Fruit fly (Drosophila melanogaster): Measurements from ENCODE around the gene stx.
"Not testable (repeated sequence)": the region's sequence is repeated elsewhere in the genome, so short reads cannot be mapped to it uniquely, and the experiment has no call there.

Gene stx

DNA sequence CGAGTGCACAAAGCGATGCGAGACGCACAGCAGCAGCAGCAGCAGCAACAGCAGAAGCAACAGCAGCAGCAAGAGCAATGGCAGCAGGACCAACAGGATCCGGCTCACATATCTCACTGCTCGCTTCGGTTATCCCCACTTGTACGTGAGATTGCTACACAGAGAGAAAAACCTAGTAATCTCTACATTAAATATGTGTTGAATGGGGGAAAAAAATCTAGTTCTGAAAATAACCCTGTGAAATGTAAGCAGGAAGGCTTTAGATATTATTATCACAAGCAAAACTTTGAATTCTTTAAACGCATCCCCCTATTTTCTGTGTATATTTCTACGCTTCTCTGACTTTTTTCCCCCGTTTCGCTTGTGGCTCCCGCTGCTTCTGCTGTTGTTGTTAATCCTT lies 47.0 kb downstream of the stx start:
- TF ChIP-seq Myc (optimal IDR thresholded peaks at IDR 0.05) (no peak), CrebA (GFP tag; optimal IDR thresholded peaks at IDR 0.05; ENCODE audit: borderline replicate concordance) (no peak), foxo (GFP tag; optimal IDR thresholded peaks at IDR 0.05) (peak in 1 of 2 experiments; percentile 0), sv (GFP tag; optimal IDR thresholded peaks at IDR 0.05) (no peak), br (GFP tag; optimal IDR thresholded peaks at IDR 0.05) (no peak), CG32264 (GFP tag; optimal IDR thresholded peaks at IDR 0.05) (no peak), Dif (GFP tag; optimal IDR thresholded peaks at IDR 0.05; ENCODE audit: partially characterized antibody) (no peak), Dfd (GFP tag; optimal IDR thresholded peaks at IDR 0.05) (peak; percentile 14), CG9705 (GFP tag; optimal IDR thresholded peaks at IDR 0.05) (no peak), HLH106 (tag; optimal IDR thresholded peaks at IDR 0.05) (peak; percentile 7), sage (GFP tag; optimal IDR thresholded peaks at IDR 0.05) (no peak)

DNA sequence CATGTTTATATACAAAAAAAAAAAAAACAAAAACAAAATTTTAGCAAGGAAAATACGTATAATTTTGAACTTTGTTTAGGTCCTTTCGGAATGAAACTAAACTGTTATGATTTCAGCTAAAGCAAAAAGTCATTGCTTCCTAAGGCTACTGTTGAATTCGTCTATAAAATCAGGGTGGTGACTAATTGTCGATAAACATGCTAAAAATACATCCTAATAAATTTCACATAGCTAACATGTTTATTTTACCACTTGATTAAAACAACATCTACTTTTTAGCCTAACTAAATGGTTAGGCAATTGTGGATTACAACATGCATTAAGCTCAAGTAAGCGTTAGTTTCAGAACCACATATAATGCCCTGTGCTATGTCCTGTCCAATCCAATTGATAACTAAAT lies 71.4 kb downstream of the stx start, which contains the start of gene CG12637:
CG12637 (minus strand) TSS at position 101 of the 400 bp plus-strand sequence.
- TF ChIP-seq CG9705 (GFP tag; optimal IDR thresholded peaks at IDR 0.05): no peak
- no peak for TF ChIP-seq h (GFP tag; optimal IDR thresholded peaks at IDR 0.05)
- no peak for TF ChIP-seq dmrt93B (GFP tag; optimal IDR thresholded peaks at IDR 0.05)
- TF ChIP-seq Jra (GFP tag; optimal IDR thresholded peaks at IDR 0.05): no peak
- TF ChIP-seq Mio (GFP tag; optimal IDR thresholded peaks at IDR 0.05): no peak
- no peak for TF ChIP-seq sv (GFP tag; optimal IDR thresholded peaks at IDR 0.05)
- no peak for TF ChIP-seq Dfd (GFP tag; optimal IDR thresholded peaks at IDR 0.05)
- no peak for TF ChIP-seq br (GFP tag; optimal IDR thresholded peaks at IDR 0.05)
- no peak for TF ChIP-seq GATAd (GFP tag; optimal IDR thresholded peaks at IDR 0.05)
- TF ChIP-seq HLH106 (tag; optimal IDR thresholded peaks at IDR 0.05): no peak
- no peak for TF ChIP-seq jim (GFP tag; optimal IDR thresholded peaks at IDR 0.05)
- no peak for TF ChIP-seq lola (GFP tag; optimal IDR thresholded peaks at IDR 0.05)
- TF ChIP-seq fru (GFP tag; optimal IDR thresholded peaks at IDR 0.05): no peak
- TF ChIP-seq dl (GFP tag; optimal IDR thresholded peaks at IDR 0.05; ENCODE audit: insufficient read depth in 1 of 2, partially characterized antibody in 2 of 2): no peak

DNA sequence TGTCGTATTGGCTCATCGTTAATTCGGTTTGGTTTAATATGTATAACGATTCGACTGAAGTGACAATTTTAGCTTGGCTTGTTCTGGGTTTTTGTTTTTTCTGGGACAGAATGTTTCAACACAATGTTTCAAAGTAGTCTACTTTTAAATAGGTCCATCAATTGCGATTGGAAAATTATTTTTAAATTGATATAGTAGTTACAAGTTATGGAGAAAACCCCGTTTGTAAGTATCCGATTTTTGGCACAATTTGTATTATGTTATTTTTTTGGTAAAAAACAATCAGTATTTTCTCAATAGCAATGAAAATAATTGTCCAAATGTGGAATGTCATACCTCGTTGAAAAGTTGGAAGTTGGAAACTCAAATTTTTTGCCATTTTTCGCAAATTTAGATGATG lies 83.0 kb downstream of the stx start, which contains the start of gene Rab9E:
Rab9E (minus strand) TSS at position 101 of the 400 bp plus-strand sequence.
- not testable (repeated sequence) for TF ChIP-seq dmrt93B (GFP tag; optimal IDR thresholded peaks at IDR 0.05); Dif (GFP tag; optimal IDR thresholded peaks at IDR 0.05; ENCODE audit: partially characterized antibody); Rel (GFP tag; optimal IDR thresholded peaks at IDR 0.05); Rel (tag; optimal IDR thresholded peaks at IDR 0.05)

Measured in whole organism, wandering third instar larva.